Worm (Caenorhabditis elegans) whole organism, young adult: Measurements from ENCODE around the gene tag-10.

Experiments used
- C17E4.6 ChIP-seq: fragments of 200-800 bp; sonication (Bioruptor generic); IDR thresholded peaks from 2 replicates; pipeline ENCODE4 v1.3.6; 2022; ENCODE audit warnings: missing genetic modification reagents, missing genetic modification characterization, missing compliant biosample characterization
- F10E7.11 ChIP-seq: sonication (generic microtip); optimal IDR thresholded peaks from 2 replicates; lab custom pipeline; 2017; ENCODE audit warnings: mild to moderate bottlenecking, missing genetic modification characterization, moderate library complexity, missing compliant biosample characterization
- F55B11.4 ChIP-seq: sonication (generic microtip); optimal IDR thresholded peaks from 2 replicates; lab custom pipeline; 2016; ENCODE audit warnings: missing compliant biosample characterization, missing genetic modification characterization, borderline replicate concordance; ENCODE audit not compliant: insufficient read depth
- K11D2.4 ChIP-seq: fragments of 200-800 bp; sonication (Bioruptor generic); IDR thresholded peaks from 2 replicates; pipeline ENCODE4 v1.3.6; 2022; ENCODE audit warnings: missing genetic modification reagents, missing genetic modification characterization, missing compliant biosample characterization
- T07F8.4 ChIP-seq: sonication (generic microtip); optimal IDR thresholded peaks from 2 replicates; lab custom pipeline; 2016; ENCODE audit warnings: mild to moderate bottlenecking, missing genetic modification characterization, moderate library complexity, missing compliant biosample characterization
- T26A5.8 ChIP-seq: sonication (generic microtip); optimal IDR thresholded peaks from 2 replicates; lab custom pipeline; 2016; ENCODE audit warnings: missing genetic modification characterization, missing compliant biosample characterization
- Y53G8AR.9 ChIP-seq: fragments of 200-800 bp; sonication (Bioruptor generic); conservative IDR thresholded peaks from 2 replicates; pipeline ENCODE4 v1.3.6; 2022; ENCODE audit warnings: missing genetic modification reagents, missing genetic modification characterization, missing compliant biosample characterization
- Y56A3A.18 ChIP-seq: fragments of 200-800 bp; sonication (Bioruptor generic); IDR thresholded peaks from 2 replicates; pipeline ENCODE4 v1.3.6; 2022; ENCODE audit warnings: missing genetic modification reagents, missing genetic modification characterization, missing compliant biosample characterization
- Y79H2A.3 ChIP-seq: fragments of 200-800 bp; sonication (Bioruptor generic); conservative IDR thresholded peaks from 2 replicates; pipeline ENCODE4 v1.3.6; 2022; ENCODE audit warnings: missing genetic modification reagents, missing genetic modification characterization, missing compliant biosample characterization
- ZK185.1 ChIP-seq: sonication (generic microtip); optimal IDR thresholded peaks from 2 replicates; lab custom pipeline; 2016; ENCODE audit warnings: mild to moderate bottlenecking, missing genetic modification characterization, missing compliant biosample characterization; ENCODE audit not compliant: poor library complexity, severe bottlenecking
- ama-1 ChIP-seq, 3 experiments: fragments of 150-350 bp in 1 of 3; sonication (generic microtip) in 2 of 3; optimal IDR thresholded peaks; 2 replicates each; lab custom pipeline; 2014 to 2018; ENCODE audit warnings: missing biosample characterization in 2 of 3, missing genetic modification characterization in 2 of 3, missing genetic modification reagents in 2 of 3
- athp-1 ChIP-seq: sonication (generic microtip); optimal IDR thresholded peaks from 2 replicates; lab custom pipeline; 2017; ENCODE audit warnings: mild to moderate bottlenecking, missing genetic modification characterization, missing compliant biosample characterization
- cebp-2 ChIP-seq: fragments of 200-800 bp; sonication (Bioruptor generic); IDR thresholded peaks from 2 replicates; pipeline ENCODE4 v1.3.6; 2022; ENCODE audit warnings: missing genetic modification characterization, missing compliant biosample characterization
- ceh-27 ChIP-seq: fragments of 200-800 bp; sonication (Bioruptor generic); optimal IDR thresholded peaks from 2 replicates; lab custom pipeline; 2018; ENCODE audit warnings: mild to moderate bottlenecking, missing genetic modification characterization, moderate library complexity, missing compliant biosample characterization
- ceh-40 ChIP-seq: fragments of 200-800 bp; sonication (Bioruptor generic); IDR thresholded peaks from 2 replicates; pipeline ENCODE4 v1.3.6; 2022; ENCODE audit warnings: missing genetic modification characterization, missing compliant biosample characterization
- die-1 ChIP-seq: sonication (generic microtip); optimal IDR thresholded peaks from 2 replicates; lab custom pipeline; 2016; ENCODE audit warnings: missing genotype, mild to moderate bottlenecking, missing genetic modification characterization, missing compliant biosample characterization
- dox-1 ChIP-seq: fragments of 200-800 bp; sonication (Bioruptor generic); IDR thresholded peaks from 2 replicates; pipeline ENCODE4 v1.3.6; 2022; ENCODE audit warnings: missing genetic modification reagents, missing genetic modification characterization, missing compliant biosample characterization
- dpff-1 ChIP-seq: sonication (generic microtip); optimal IDR thresholded peaks from 2 replicates; lab custom pipeline; 2017; ENCODE audit warnings: mild to moderate bottlenecking, missing genetic modification characterization, missing compliant biosample characterization
- efl-1 ChIP-seq: fragments of 150-350 bp; optimal IDR thresholded peaks from 2 replicates; lab custom pipeline; 2014; ENCODE audit warnings: missing biosample characterization, missing genetic modification reagents, missing genetic modification characterization
- egl-44 ChIP-seq: fragments of 200-800 bp; sonication (Bioruptor generic); IDR thresholded peaks from 2 replicates; pipeline ENCODE4 v1.3.6; 2022; ENCODE audit warnings: missing genetic modification reagents, missing genetic modification characterization, missing compliant biosample characterization
- egrh-3 ChIP-seq: fragments of 200-800 bp; sonication (Bioruptor generic); IDR thresholded peaks from 2 replicates; pipeline ENCODE4 v1.3.6; 2022; ENCODE audit warnings: missing genetic modification reagents, missing genetic modification characterization, missing compliant biosample characterization
- ets-4 ChIP-seq: fragments of 200-800 bp; sonication (Bioruptor generic); optimal IDR thresholded peaks from 2 replicates; lab custom pipeline; 2018; ENCODE audit warnings: mild to moderate bottlenecking, missing genetic modification characterization, missing compliant biosample characterization
- hrde-1 ChIP-seq: sonication (generic microtip); optimal IDR thresholded peaks from 2 replicates; lab custom pipeline; 2016; ENCODE audit warnings: missing genetic modification characterization, mild to moderate bottlenecking, missing compliant biosample characterization, moderate library complexity, missing genotype, missing genetic modification reagents, borderline replicate concordance
- hsf-1 ChIP-seq: fragments of 200-800 bp; sonication (Bioruptor generic); IDR thresholded peaks from 2 replicates; pipeline ENCODE4 v1.3.6; 2022; ENCODE audit warnings: missing genetic modification reagents, missing genetic modification characterization, missing compliant biosample characterization
- lin-54 ChIP-seq: fragments of 200-800 bp; sonication (Bioruptor generic); optimal IDR thresholded peaks from 2 replicates; lab custom pipeline; 2018; ENCODE audit warnings: mild to moderate bottlenecking, missing genetic modification characterization, missing compliant biosample characterization
- lsl-1 ChIP-seq: fragments of 200-800 bp; sonication (Bioruptor generic); optimal IDR thresholded peaks from 2 replicates; lab custom pipeline; 2018; ENCODE audit warnings: mild to moderate bottlenecking, missing genetic modification characterization, moderate library complexity, missing compliant biosample characterization
- madf-10 ChIP-seq: sonication (generic microtip); optimal IDR thresholded peaks from 2 replicates; lab custom pipeline; 2016; ENCODE audit warnings: mild to moderate bottlenecking, missing genetic modification characterization, missing compliant biosample characterization
- nfyb-1 ChIP-seq: fragments of 200-800 bp; sonication (Bioruptor generic); IDR thresholded peaks from 2 replicates; pipeline ENCODE4 v1.3.6; 2022; ENCODE audit warnings: missing genetic modification reagents, missing genetic modification characterization, missing compliant biosample characterization
- nhr-120 ChIP-seq: fragments of 200-800 bp; sonication (Bioruptor generic); IDR thresholded peaks from 2 replicates; pipeline ENCODE4 v1.3.6; 2022; ENCODE audit warnings: missing genetic modification characterization, missing compliant biosample characterization
- rec-8 ChIP-seq, 2 experiments: sonication (generic microtip); optimal IDR thresholded peaks; 2 replicates each; lab custom pipeline; 2016; ENCODE audit warnings: mild to moderate bottlenecking in 2 of 2, missing genetic modification characterization in 2 of 2, missing genetic modification reagents in 2 of 2, missing genotype in 2 of 2, missing biosample characterization in 1 of 2, missing compliant biosample characterization in 1 of 2, moderate library complexity in 1 of 2
- rpc-1 ChIP-seq, 2 experiments: fragments of 150-350 bp in 1 of 2; sonication (generic microtip) in 1 of 2; optimal IDR thresholded peaks; 2 replicates each; lab custom pipeline; 2014 to 2018; ENCODE audit warnings: missing biosample characterization in 1 of 2, missing genetic modification characterization in 1 of 2, missing genetic modification reagents in 1 of 2, missing genotype in 1 of 2
- snpc-1.3 ChIP-seq: sonication (generic microtip); optimal IDR thresholded peaks from 2 replicates; lab custom pipeline; 2017; ENCODE audit warnings: missing genetic modification characterization, mild to moderate bottlenecking, missing compliant biosample characterization, antibody characterized with exemption, moderate library complexity, missing genotype, missing genetic modification reagents; ENCODE audit not compliant: insufficient read depth
- snpc-3.4 ChIP-seq: sonication (generic microtip); optimal IDR thresholded peaks from 2 replicates; lab custom pipeline; 2017; ENCODE audit warnings: missing genetic modification characterization, mild to moderate bottlenecking, missing compliant biosample characterization, antibody characterized with exemption, moderate library complexity, missing genotype, missing genetic modification reagents
- snpc-4 ChIP-seq, 5 experiments: fragments of 150-350 bp in 1 of 5; sonication (generic microtip) in 4 of 5; optimal IDR thresholded peaks; 2 replicates each; lab custom pipeline; 2014 to 2018; ENCODE audit warnings: missing genetic modification characterization in 5 of 5, missing biosample characterization in 3 of 5, antibody characterized with exemption in 2 of 5, mild to moderate bottlenecking in 2 of 5, missing compliant biosample characterization in 2 of 5, missing genotype in 2 of 5, moderate library complexity in 2 of 5, missing genetic modification reagents in 1 of 5
- sptf-2 ChIP-seq: fragments of 200-800 bp; sonication (Bioruptor generic); optimal IDR thresholded peaks from 2 replicates; lab custom pipeline; 2018; ENCODE audit warnings: mild to moderate bottlenecking, missing genetic modification characterization, missing compliant biosample characterization
- tlf-1 ChIP-seq: fragments of 200-800 bp; sonication (Bioruptor generic); optimal IDR thresholded peaks from 2 replicates; lab custom pipeline; 2018; ENCODE audit warnings: mild to moderate bottlenecking, missing genetic modification characterization, missing compliant biosample characterization
- unc-130 ChIP-seq: sonication (generic microtip); optimal IDR thresholded peaks from 2 replicates; lab custom pipeline; 2016; ENCODE audit warnings: missing genetic modification reagents, missing genetic modification characterization, missing compliant biosample characterization
- zfh-2 ChIP-seq: fragments of 200-800 bp; sonication (Bioruptor generic); conservative IDR thresholded peaks from 2 replicates; pipeline ENCODE4 v1.3.6; 2022; ENCODE audit warnings: missing genetic modification reagents, missing genetic modification characterization, missing compliant biosample characterization
- zim-3 ChIP-seq: sonication (generic microtip); optimal IDR thresholded peaks from 2 replicates; lab custom pipeline; 2017; ENCODE audit warnings: mild to moderate bottlenecking, missing genetic modification characterization, moderate library complexity, missing compliant biosample characterization
- ztf-28 ChIP-seq: fragments of 200-800 bp; sonication (Bioruptor generic); IDR thresholded peaks from 2 replicates; pipeline ENCODE4 v1.3.6; 2022; ENCODE audit warnings: missing genetic modification reagents, missing genetic modification characterization, missing compliant biosample characterization

Gene tag-10

ce11 chrII:13624330-13624729 is 8.1 kb upstream of the tag-10 start, which contains the start of gene gst-16:
gst-16 (minus strand) TSS chrII:13624440.
- TF ChIP-seq dpff-1 (no peak), snpc-4 (GFP tag; optimal IDR thresholded peaks at IDR 0.05; lab: Kevin White, UChicago) (no peak), snpc-4 (tag; optimal IDR thresholded peaks at IDR 0.05; lab: Kevin White, UChicago) (no peak), ZK185.1 (tag; lab: Kevin White, UChicago) (no peak), lsl-1 (GFP tag; lab: Kevin White, UChicago) (no peak), unc-130 (GFP tag; lab: Kevin White, UChicago) (no peak), T26A5.8 (tag; lab: Kevin White, UChicago) (no peak), madf-10 (no peak), dox-1 (GFP tag; lab: Robert Waterston, UW) (no peak), egrh-3 (GFP tag; lab: Robert Waterston, UW) (no peak), lin-54 (GFP tag; lab: Kevin White, UChicago) (no peak), C17E4.6 (GFP tag; lab: Robert Waterston, UW) (no peak)

ce11 chrII:13627001-13627400 is 5.4 kb upstream of the tag-10 start, which contains the start of gene gst-19:
gst-19 (minus strand) TSS chrII:13627145.
- no peak for TF ChIP-seq hsf-1
- TF ChIP-seq, all 124 proteins: peak for 0

- TF ChIP-seq zim-3 (tag; lab: Kevin White, UChicago) (no peak), ceh-27 (GFP tag; lab: Kevin White, UChicago) (no peak), zfh-2 (GFP tag; lab: Robert Waterston, UW) (no peak), ama-1 (optimal IDR thresholded peaks at IDR 0.05; lab: Kevin White, UChicago) (no peak), ama-1 (GFP tag; optimal IDR thresholded peaks at IDR 0.05; lab: Kevin White, UChicago) (no peak), T07F8.4 (tag; lab: Kevin White, UChicago) (no peak), snpc-3.4 (no peak), tlf-1 (no peak), cebp-2 (GFP tag; lab: Robert Waterston, UW) (no peak), sptf-2 (GFP tag; lab: Kevin White, UChicago) (no peak), athp-1 (tag; lab: Kevin White, UChicago) (no peak), die-1 (tag; lab: Kevin White, UChicago) (no peak), nhr-120 (GFP tag; lab: Robert Waterston, UW) (no peak), efl-1 (GFP tag; lab: Kevin White, UChicago) (no peak), hrde-1 (tag; lab: Kevin White, UChicago) (no peak), ztf-28 (no peak), snpc-1.3 (tag; lab: Kevin White, UChicago) (no peak), ets-4 (no peak), rec-8 (tag; optimal IDR thresholded peaks at IDR 0.05; lab: Kevin White, UChicago) (no peak)
These were observed 1.7 kb upstream of the tag-10 start, which contains the start of the genes gst-17 and gst-18 for ce11 chrII:13630690-13631089. gst-17 (minus strand) TSS chrII:13630790. gst-18 (minus strand) TSS chrII:13630887.

- no peak for TF ChIP-seq egl-44 (GFP tag; lab: Robert Waterston, UW)
- TF ChIP-seq snpc-1.3 (tag; lab: Kevin White, UChicago), result no peak
- TF ChIP-seq Y56A3A.18 (GFP tag; lab: Robert Waterston, UW), result 0 out of 2 replicates have a peak, but pooled peaks have one; percentile 38
- peak; percentile 67 for TF ChIP-seq Y53G8AR.9 (GFP tag; lab: Robert Waterston, UW)
- TF ChIP-seq Y79H2A.3 (GFP tag; lab: Robert Waterston, UW), result no peak
- no peak for TF ChIP-seq ceh-40 (GFP tag; lab: Robert Waterston, UW)
- no peak for TF ChIP-seq F55B11.4
- no peak for TF ChIP-seq nfyb-1 (GFP tag; lab: Robert Waterston, UW)
- no peak for TF ChIP-seq F10E7.11 (tag; lab: Kevin White, UChicago)
- TF ChIP-seq rpc-1 (optimal IDR thresholded peaks at IDR 0.05; lab: Kevin White, UChicago), result no peak
- no peak for TF ChIP-seq rpc-1 (tag; optimal IDR thresholded peaks at IDR 0.05; lab: Kevin White, UChicago)
- 0 out of 2 replicates have a peak, but pooled peaks have one; percentile 11 for TF ChIP-seq K11D2.4 (GFP tag; lab: Robert Waterston, UW)
These were observed 4.2 kb downstream of the tag-10 start for ce11 chrII:13636596-13636995.
